Worm (Caenorhabditis elegans) whole organism, L3 larva: ENCODE results near the gene Y102F5A.1.

Experiments
- fkh-10 ChIP-seq: sonication (generic microtip); optimal IDR thresholded peaks from 2 replicates; lab custom pipeline; 2017; ENCODE audit warnings: missing biosample characterization, missing genetic modification reagents, missing genetic modification characterization
- mml-1 ChIP-seq: fragments of 150-350 bp; sonication (generic microtip); optimal IDR thresholded peaks from 3 replicates; lab custom pipeline; 2014; ENCODE audit warnings: missing biosample characterization, missing genetic modification characterization
- nhr-28 ChIP-seq: fragments of 150-350 bp; optimal IDR thresholded peaks from 2 replicates; lab custom pipeline; 2014; ENCODE audit warnings: missing biosample characterization, missing genetic modification characterization
- snpc-4 ChIP-seq: fragments of 150-350 bp; optimal IDR thresholded peaks from 2 replicates; lab custom pipeline; 2014; ENCODE audit warnings: missing biosample characterization, missing genetic modification characterization
- unc-62 ChIP-seq: fragments of 150-350 bp; sonication (generic microtip); optimal IDR thresholded peaks from 4 replicates; lab custom pipeline; 2014; ENCODE audit warnings: missing biosample characterization, missing genetic modification reagents, missing genetic modification characterization

- TF ChIP-seq snpc-4 (no peak), nhr-28 (tag; lab: Kevin White, UChicago) (no peak), unc-62 (GFP tag; lab: Kevin White, UChicago) (no peak), fkh-10 (GFP tag; lab: Kevin White, UChicago) (no peak), mml-1 (tag; lab: Kevin White, UChicago) (no peak)
These were observed 44.5 kb upstream of the Y102F5A.1 start for ce11 chrX:11828661-11829060.
